Worm (Caenorhabditis elegans) whole organism, L4 larva: ENCODE results near the gene metl-9.

Experiments used
- R02D3.7 ChIP-seq: fragments of 150-350 bp; sonication (generic microtip); optimal IDR thresholded peaks from 3 replicates; lab custom pipeline; 2014; ENCODE audit warnings: missing biosample characterization, missing genetic modification characterization
- T20F7.1 ChIP-seq: fragments of 200-800 bp; sonication (Bioruptor generic); optimal IDR thresholded peaks from 2 replicates; lab custom pipeline; 2018; ENCODE audit warnings: mild to moderate bottlenecking, missing genetic modification characterization, missing compliant biosample characterization
- Y105C5A.15 ChIP-seq: fragments of 200-800 bp; sonication (Bioruptor generic); IDR thresholded peaks from 2 replicates; pipeline ENCODE4 v1.3.6; 2022; ENCODE audit warnings: missing genetic modification characterization, missing compliant biosample characterization
- Y75B8A.6 ChIP-seq: fragments of 200-800 bp; sonication (Bioruptor generic); IDR thresholded peaks from 2 replicates; pipeline ENCODE4 v1.3.6; 2022; ENCODE audit warnings: missing genetic modification reagents, missing genetic modification characterization, missing compliant biosample characterization
- ZK546.5 ChIP-seq, 2 experiments: sonication (generic microtip); optimal IDR thresholded peaks; 2 replicates each; lab custom pipeline; 2017; ENCODE audit warnings: missing biosample characterization in 2 of 2, missing genetic modification characterization in 2 of 2
- aha-1 ChIP-seq: fragments of 150-350 bp; peaks from one replicate; lab custom pipeline; 2014; ENCODE audit warnings: missing biosample characterization, missing genetic modification characterization
- attf-4 ChIP-seq: sonication (generic microtip); optimal IDR thresholded peaks from 3 replicates; lab custom pipeline; 2017; ENCODE audit warnings: missing biosample characterization, missing genetic modification characterization
- ceh-32 ChIP-seq: sonication (generic microtip); optimal IDR thresholded peaks from 2 replicates; lab custom pipeline; 2016; ENCODE audit warnings: mild to moderate bottlenecking, missing genetic modification characterization, missing compliant biosample characterization; ENCODE audit not compliant: poor library complexity
- ces-1 ChIP-seq: fragments of 150-350 bp; sonication (generic microtip); optimal IDR thresholded peaks from 4 replicates; lab custom pipeline; 2014; ENCODE audit warnings: missing biosample characterization, missing genetic modification reagents, missing genetic modification characterization
- ctbp-1 ChIP-seq: fragments of 200-800 bp; sonication (Bioruptor generic); IDR thresholded peaks from 2 replicates; pipeline ENCODE4 v1.3.6; 2022; ENCODE audit warnings: missing genetic modification reagents, missing genetic modification characterization, missing compliant biosample characterization
- daf-16 ChIP-seq, 3 experiments: sonication (generic microtip); optimal IDR thresholded peaks; 2 replicates each; lab custom pipeline; 2016 to 2017; ENCODE audit warnings: missing genetic modification characterization in 3 of 3, missing genetic modification reagents in 3 of 3, mild to moderate bottlenecking in 2 of 3, missing compliant biosample characterization in 2 of 3, missing biosample characterization in 1 of 3, moderate library complexity in 1 of 3
- dmd-6 ChIP-seq: fragments of 200-800 bp; sonication (Bioruptor generic); IDR thresholded peaks from 2 replicates; pipeline ENCODE4 v1.3.6; 2022; ENCODE audit warnings: missing genetic modification reagents, missing genetic modification characterization, missing compliant biosample characterization
- dpl-1 ChIP-seq: fragments of 150-350 bp; optimal IDR thresholded peaks from 2 replicates; lab custom pipeline; 2014; ENCODE audit warnings: missing biosample characterization, missing genetic modification reagents, missing genetic modification characterization
- egl-43 ChIP-seq: fragments of 200-800 bp; sonication (Bioruptor generic); IDR thresholded peaks from 2 replicates; pipeline ENCODE4 v1.3.6; 2022; ENCODE audit warnings: missing genetic modification reagents, missing genetic modification characterization, missing compliant biosample characterization
- hif-1 ChIP-seq, 2 experiments: sonication (generic microtip); optimal IDR thresholded peaks; 2 replicates each; lab custom pipeline; 2016 to 2017; ENCODE audit warnings: missing compliant biosample characterization in 2 of 2, missing genetic modification characterization in 2 of 2, missing genetic modification reagents in 2 of 2, missing genotype in 2 of 2, mild to moderate bottlenecking in 1 of 2
- hlh-11 ChIP-seq: fragments of 200-800 bp; sonication (Bioruptor generic); optimal IDR thresholded peaks from 2 replicates; lab custom pipeline; 2018; ENCODE audit warnings: mild to moderate bottlenecking, missing genetic modification characterization, missing compliant biosample characterization
- hmg-1.1 ChIP-seq: fragments of 200-800 bp; sonication (Bioruptor generic); IDR thresholded peaks from 2 replicates; pipeline ENCODE4 v1.3.6; 2022; ENCODE audit warnings: missing genetic modification reagents, missing genetic modification characterization, missing compliant biosample characterization
- lin-13 ChIP-seq: fragments of 150-350 bp; optimal IDR thresholded peaks from 2 replicates; lab custom pipeline; 2014; ENCODE audit warnings: missing biosample characterization, missing genetic modification reagents, missing genetic modification characterization
- lin-39 ChIP-seq: fragments of 150-350 bp; optimal IDR thresholded peaks from 2 replicates; lab custom pipeline; 2014; ENCODE audit warnings: missing biosample characterization, missing genetic modification reagents, missing genetic modification characterization
- lsy-2 ChIP-seq, 2 experiments: fragments of 150-350 bp in 1 of 2; sonication (generic microtip) in 1 of 2; optimal IDR thresholded peaks; 2 replicates each; lab custom pipeline; 2014 to 2017; ENCODE audit warnings: missing biosample characterization in 2 of 2, missing genetic modification characterization in 2 of 2
- mes-2 ChIP-seq: sonication (generic microtip); optimal IDR thresholded peaks from 2 replicates; lab custom pipeline; 2016; ENCODE audit warnings: missing genotype, mild to moderate bottlenecking, missing genetic modification characterization, missing compliant biosample characterization; ENCODE audit not compliant: poor library complexity, severe bottlenecking
- mxl-3 ChIP-seq: fragments of 200-800 bp; sonication (Bioruptor generic); optimal IDR thresholded peaks from 2 replicates; lab custom pipeline; 2018; ENCODE audit warnings: mild to moderate bottlenecking, missing genetic modification characterization, missing compliant biosample characterization
- nhr-102 ChIP-seq: sonication (generic microtip); optimal IDR thresholded peaks from 2 replicates; lab custom pipeline; 2016; ENCODE audit warnings: mild to moderate bottlenecking, missing genetic modification characterization, moderate library complexity, missing compliant biosample characterization
- nhr-28 ChIP-seq: fragments of 150-350 bp; optimal IDR thresholded peaks from 2 replicates; lab custom pipeline; 2014; ENCODE audit warnings: missing biosample characterization, missing genetic modification characterization
- nhr-41 ChIP-seq: fragments of 200-800 bp; sonication (Bioruptor generic); IDR thresholded peaks from 2 replicates; pipeline ENCODE4 v1.3.6; 2022; ENCODE audit warnings: missing genetic modification reagents, missing genetic modification characterization, missing compliant biosample characterization
- nhr-42 ChIP-seq: fragments of 200-800 bp; sonication (Bioruptor generic); IDR thresholded peaks from 2 replicates; pipeline ENCODE4 v1.3.6; 2022; ENCODE audit warnings: missing genetic modification characterization, missing compliant biosample characterization
- nhr-77 ChIP-seq: fragments of 150-350 bp; optimal IDR thresholded peaks from 2 replicates; lab custom pipeline; 2014; ENCODE audit warnings: missing biosample characterization, missing genetic modification characterization
- pqm-1 ChIP-seq: sonication (generic microtip); optimal IDR thresholded peaks from 2 replicates; lab custom pipeline; 2017; ENCODE audit warnings: missing biosample characterization, missing genetic modification characterization
- sdz-12 ChIP-seq: fragments of 200-800 bp; sonication (Bioruptor generic); optimal IDR thresholded peaks from 2 replicates; lab custom pipeline; 2018; ENCODE audit warnings: mild to moderate bottlenecking, missing genetic modification characterization, missing compliant biosample characterization
- set-16 ChIP-seq: fragments of 200-800 bp; sonication (Bioruptor generic); IDR thresholded peaks from 2 replicates; pipeline ENCODE4 v1.3.6; 2022; ENCODE audit warnings: missing genetic modification reagents, missing genetic modification characterization, missing compliant biosample characterization
- skn-1 ChIP-seq: fragments of 150-350 bp; optimal IDR thresholded peaks from 2 replicates; lab custom pipeline; 2014; ENCODE audit warnings: missing biosample characterization, missing genetic modification characterization
- snpc-4 ChIP-seq: fragments of 150-350 bp; optimal IDR thresholded peaks from 2 replicates; lab custom pipeline; 2014; ENCODE audit warnings: missing biosample characterization, missing genetic modification characterization
- unc-62 ChIP-seq, 3 experiments: fragments of 150-350 bp in 1 of 3; sonication (generic microtip); optimal IDR thresholded peaks in 2 of 3; peaks in 1 of 3; 1 replicate in 1 of 3; 2 replicates in 2 of 3; lab custom pipeline; 2014 to 2017; ENCODE audit warnings: missing biosample characterization in 3 of 3, missing genetic modification characterization in 3 of 3, missing genetic modification reagents in 3 of 3, missing genotype in 1 of 3
- zag-1 ChIP-seq: fragments of 150-350 bp; optimal IDR thresholded peaks from 2 replicates; lab custom pipeline; 2014; ENCODE audit warnings: missing biosample characterization, missing genetic modification characterization
- zfp-3 ChIP-seq: fragments of 200-800 bp; sonication (Bioruptor generic); conservative IDR thresholded peaks from 2 replicates; pipeline ENCODE4 v1.3.6; 2022; ENCODE audit warnings: missing genetic modification reagents, missing genetic modification characterization, missing compliant biosample characterization

metl-9 gene

DNA sequence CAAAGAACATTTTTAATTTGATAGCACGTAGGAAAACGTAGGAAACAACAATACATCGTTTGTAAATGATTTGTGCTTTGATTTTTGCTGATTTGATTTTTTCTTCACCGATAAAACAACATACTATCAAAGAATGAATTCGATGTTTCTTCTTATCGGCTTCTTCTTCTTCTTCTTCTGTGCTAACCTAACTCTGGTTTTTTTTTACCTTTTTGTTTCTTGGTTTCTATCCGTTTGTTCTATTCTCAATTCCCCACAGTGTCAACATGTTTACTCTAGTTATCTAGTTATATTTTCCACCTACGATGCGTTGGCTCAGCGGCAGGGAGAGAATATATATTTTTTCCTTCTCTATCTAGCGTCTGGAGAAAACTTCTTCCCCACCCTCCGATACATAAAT, 28.9 kb upstream of the metl-9 start:
- TF ChIP-seq nhr-42 (GFP tag; lab: Robert Waterston, UW) (no peak), lin-13 (GFP tag; lab: Kevin White, UChicago) (no peak), pqm-1 (tag; lab: Kevin White, UChicago) (peak; percentile 27), ctbp-1 (GFP tag; lab: Robert Waterston, UW) (no peak), nhr-77 (tag; lab: Kevin White, UChicago) (peak; percentile 11), lsy-2 (tag; optimal IDR thresholded peaks at IDR 0.05; lab: Kevin White, UChicago) (no peak), ceh-32 (tag; lab: Kevin White, UChicago) (no peak), nhr-102 (tag; lab: Kevin White, UChicago) (no peak), hlh-11 (tag; lab: Kevin White, UChicago) (no peak), aha-1 (tag; lab: Kevin White, UChicago) (peak; percentile 74), mxl-3 (GFP tag; lab: Kevin White, UChicago) (no peak), zag-1 (tag; lab: Kevin White, UChicago) (no peak), attf-4 (tag; lab: Kevin White, UChicago) (no peak), daf-16 (GFP tag; optimal IDR thresholded peaks at IDR 0.05; lab: Kevin White, UChicago) (peak in 1 of 2 experiments; percentile 40), daf-16 (tag; optimal IDR thresholded peaks at IDR 0.05; lab: Kevin White, UChicago) (peak; percentile 78), ces-1 (GFP tag; lab: Kevin White, UChicago) (no peak), snpc-4 (no peak), Y105C5A.15 (GFP tag; lab: Robert Waterston, UW) (no peak), nhr-28 (tag; lab: Kevin White, UChicago) (peak; percentile 47), nhr-41 (no peak), zfp-3 (GFP tag; lab: Robert Waterston, UW) (no peak), dmd-6 (GFP tag; lab: Robert Waterston, UW) (peak; percentile 13; the same call in 1 of the 2 replicates), egl-43 (GFP tag; lab: Robert Waterston, UW) (no peak), T20F7.1 (GFP tag; lab: Kevin White, UChicago) (no peak)

ce11 chrX:5205561-5205960, 26.6 kb upstream of the metl-9 start, which contains the start of gene H28G03.2:
Gene H28G03.2, plus strand, starts transcription at chrX:5205760.
- TF ChIP-seq hif-1 (tag; optimal IDR thresholded peaks at IDR 0.05; lab: Kevin White, UChicago) (peak in 1 of 2 experiments; percentile 82), sdz-12 (no peak), R02D3.7 (no peak), mes-2 (tag; lab: Kevin White, UChicago) (peak; percentile 79), ZK546.5 (tag; optimal IDR thresholded peaks at IDR 0.05; lab: Kevin White, UChicago) (no peak), aha-1 (tag; lab: Kevin White, UChicago) (peak; percentile 15), hlh-11 (tag; lab: Kevin White, UChicago) (peak; percentile 21), set-16 (GFP tag; lab: Robert Waterston, UW) (0 out of 2 replicates have a peak, but pooled peaks have one; percentile 15), hmg-1.1 (GFP tag; lab: Robert Waterston, UW) (peak; percentile 28; the same call in 1 of the 2 replicates), nhr-28 (tag; lab: Kevin White, UChicago) (peak; percentile 20), daf-16 (GFP tag; optimal IDR thresholded peaks at IDR 0.05; lab: Kevin White, UChicago) (no peak), daf-16 (tag; optimal IDR thresholded peaks at IDR 0.05; lab: Kevin White, UChicago) (peak; percentile 30)

ce11 chrX:5202923-5203322, 24.0 kb upstream of the metl-9 start:
- TF ChIP-seq Y75B8A.6 = no peak
- peak in 1 of 2 experiments; percentile 98 for TF ChIP-seq unc-62 (GFP tag; optimal IDR thresholded peaks at IDR 0.05 in 1 of 2; lab: Kevin White, UChicago)
- TF ChIP-seq unc-62 (tag; optimal IDR thresholded peaks at IDR 0.05; lab: Kevin White, UChicago) = no peak

DNA sequence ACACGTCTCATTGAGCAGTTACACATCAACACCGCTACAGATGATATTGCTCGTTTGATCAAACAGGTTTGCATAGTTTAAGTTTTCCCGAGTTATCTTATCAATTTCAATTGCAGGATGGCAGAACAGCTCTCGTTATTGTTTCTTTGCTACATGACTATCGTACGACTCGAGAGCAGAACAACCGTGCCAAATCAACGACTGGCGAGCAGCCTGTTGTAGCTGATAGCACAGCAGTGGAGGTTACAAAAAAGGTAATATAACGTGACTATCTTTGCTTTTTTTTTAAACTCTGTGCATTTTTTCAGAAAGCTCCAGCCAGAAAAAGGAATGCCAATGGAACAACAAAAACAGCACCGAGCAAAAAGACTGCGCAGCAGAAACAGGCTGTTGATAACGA, 23.4 kb upstream of the metl-9 start:
- no peak for TF ChIP-seq skn-1
- TF ChIP-seq dmd-6 (GFP tag; lab: Robert Waterston, UW) = 0 out of 2 replicates have a peak, but pooled peaks have one; percentile 15
- TF ChIP-seq dpl-1 = no peak
- TF ChIP-seq nhr-28 (tag; lab: Kevin White, UChicago) = peak; percentile 12
- no peak for TF ChIP-seq lin-39 (tag; lab: Kevin White, UChicago)
- peak; percentile 69 for TF ChIP-seq pqm-1 (tag; lab: Kevin White, UChicago)
- TF ChIP-seq, all 104 proteins: peak for 3
